Worm (Caenorhabditis elegans) whole organism, early embryonic: Measurements from ENCODE around the gene srm-2.

Experiments
- ama-1 ChIP-seq: fragments of 150-350 bp; optimal IDR thresholded peaks from 2 replicates; lab custom pipeline; 2014
- tbx-11 ChIP-seq: fragments of 200-800 bp; sonication (Bioruptor generic); IDR thresholded peaks from 2 replicates; pipeline ENCODE4 v1.3.6; 2022; ENCODE audit warnings: missing genetic modification characterization, missing compliant biosample characterization

- TF ChIP-seq ama-1 (lab: Kevin White, UChicago) (no peak), tbx-11 (GFP tag; lab: Robert Waterston, UW) (no peak)
Measured at ce11 chrIV:4977176-4977693, 31.2 kb upstream of the srm-2 start, which contains the start of gene E03H12.5.
